Worm (Caenorhabditis elegans) whole organism, mixed stage, embryonic: ENCODE data around the gene hil-2.

Source experiments
- M03D4.4 ChIP-seq: sonication (generic microtip); optimal IDR thresholded peaks from 2 replicates; lab custom pipeline; 2017; ENCODE audit warnings: mild to moderate bottlenecking, missing genetic modification characterization, missing compliant biosample characterization
- blmp-1 ChIP-seq: fragments of 150-350 bp; optimal IDR thresholded peaks from 2 replicates; lab custom pipeline; 2014; ENCODE audit warnings: missing biosample characterization, missing genetic modification characterization
- ceh-39 ChIP-seq: fragments of 150-350 bp; optimal IDR thresholded peaks from 2 replicates; lab custom pipeline; 2014; ENCODE audit warnings: missing biosample characterization, missing genetic modification characterization
- ceh-83 ChIP-seq: fragments of 200-800 bp; sonication (Bioruptor generic); optimal IDR thresholded peaks from 2 replicates; lab custom pipeline; 2018; ENCODE audit warnings: mild to moderate bottlenecking, missing genetic modification characterization, missing compliant biosample characterization
- ces-1 ChIP-seq: fragments of 150-350 bp; optimal IDR thresholded peaks from 2 replicates; lab custom pipeline; 2014; ENCODE audit warnings: missing biosample characterization, missing genetic modification reagents, missing genetic modification characterization
- cnd-1 ChIP-seq: fragments of 200-800 bp; sonication (Bioruptor generic); optimal IDR thresholded peaks from 2 replicates; lab custom pipeline; 2018; ENCODE audit warnings: mild to moderate bottlenecking, missing genetic modification characterization, missing compliant biosample characterization
- drap-1 ChIP-seq: fragments of 200-800 bp; sonication (Bioruptor generic); optimal IDR thresholded peaks from 3 replicates; lab custom pipeline; 2018; ENCODE audit warnings: mild to moderate bottlenecking, missing genetic modification characterization, missing compliant biosample characterization
- elt-1 ChIP-seq: sonication (generic microtip); optimal IDR thresholded peaks from 2 replicates; lab custom pipeline; 2017; ENCODE audit warnings: missing genetic modification characterization, mild to moderate bottlenecking, missing compliant biosample characterization, antibody characterized with exemption, moderate library complexity, borderline replicate concordance; ENCODE audit not compliant: insufficient read depth
- flh-1 ChIP-seq: fragments of 200-800 bp; sonication (Bioruptor generic); optimal IDR thresholded peaks from 2 replicates; lab custom pipeline; 2018; ENCODE audit warnings: mild to moderate bottlenecking, missing genetic modification characterization, moderate library complexity, missing compliant biosample characterization
- hlh-1 ChIP-seq: fragments of 150-350 bp; optimal IDR thresholded peaks from 2 replicates; lab custom pipeline; 2014; ENCODE audit warnings: missing biosample characterization, missing genetic modification reagents, missing genetic modification characterization
- lin-13 ChIP-seq: fragments of 150-350 bp; optimal IDR thresholded peaks from 2 replicates; lab custom pipeline; 2014; ENCODE audit warnings: missing biosample characterization, missing genetic modification characterization
- lin-32 ChIP-seq: fragments of 200-800 bp; sonication (Bioruptor generic); optimal IDR thresholded peaks from 2 replicates; lab custom pipeline; 2018; ENCODE audit warnings: mild to moderate bottlenecking, missing genetic modification characterization, missing compliant biosample characterization
- lsy-2 ChIP-seq: fragments of 150-350 bp; optimal IDR thresholded peaks from 2 replicates; lab custom pipeline; 2014; ENCODE audit warnings: missing biosample characterization, missing genetic modification characterization
- mep-1 ChIP-seq: fragments of 150-350 bp; optimal IDR thresholded peaks from 2 replicates; lab custom pipeline; 2017; ENCODE audit warnings: missing biosample characterization, missing genetic modification reagents, missing genetic modification characterization, inconsistent platforms
- mls-2 ChIP-seq: sonication (generic microtip); optimal IDR thresholded peaks from 2 replicates; lab custom pipeline; 2016; ENCODE audit warnings: mild to moderate bottlenecking, missing genetic modification characterization, moderate library complexity, missing compliant biosample characterization
- nhr-12 ChIP-seq: fragments of 150-350 bp; optimal IDR thresholded peaks from 2 replicates; lab custom pipeline; 2014; ENCODE audit warnings: missing biosample characterization, missing genetic modification characterization
- nhr-2 ChIP-seq: fragments of 150-350 bp; optimal IDR thresholded peaks from 2 replicates; lab custom pipeline; 2014; ENCODE audit warnings: missing biosample characterization, missing genetic modification characterization
- nhr-237 ChIP-seq: fragments of 150-350 bp; optimal IDR thresholded peaks from 2 replicates; lab custom pipeline; 2014; ENCODE audit warnings: missing biosample characterization, missing genetic modification characterization
- nhr-28 ChIP-seq: fragments of 150-350 bp; optimal IDR thresholded peaks from 2 replicates; lab custom pipeline; 2014; ENCODE audit warnings: missing biosample characterization, missing genetic modification characterization
- nhr-76 ChIP-seq: sonication (generic microtip); optimal IDR thresholded peaks from 2 replicates; lab custom pipeline; 2017; ENCODE audit warnings: missing biosample characterization, missing genetic modification characterization
- sem-2 ChIP-seq: fragments of 200-800 bp; sonication (Bioruptor generic); optimal IDR thresholded peaks from 2 replicates; lab custom pipeline; 2018; ENCODE audit warnings: mild to moderate bottlenecking, missing genetic modification characterization, missing compliant biosample characterization
- snpc-4 ChIP-seq: fragments of 150-350 bp; optimal IDR thresholded peaks from 2 replicates; lab custom pipeline; 2014; ENCODE audit warnings: missing biosample characterization, missing genetic modification characterization
- tbx-8 ChIP-seq: fragments of 200-800 bp; sonication (Bioruptor generic); optimal IDR thresholded peaks from 2 replicates; lab custom pipeline; 2018; ENCODE audit warnings: mild to moderate bottlenecking, missing genetic modification characterization, moderate library complexity, missing compliant biosample characterization
- unc-120 ChIP-seq: sonication (generic microtip); optimal IDR thresholded peaks from 2 replicates; lab custom pipeline; 2017; ENCODE audit warnings: missing genetic modification characterization, missing compliant biosample characterization; ENCODE audit not compliant: poor library complexity, severe bottlenecking
- unc-39 ChIP-seq: fragments of 150-350 bp; optimal IDR thresholded peaks from 2 replicates; lab custom pipeline; 2014; ENCODE audit warnings: missing biosample characterization, missing genetic modification characterization
- unc-62 ChIP-seq: fragments of 150-350 bp; optimal IDR thresholded peaks from 2 replicates; lab custom pipeline; 2014; ENCODE audit warnings: missing biosample characterization, missing genetic modification reagents, missing genetic modification characterization
- zip-8 ChIP-seq: fragments of 150-350 bp; optimal IDR thresholded peaks from 2 replicates; lab custom pipeline; 2014; ENCODE audit warnings: missing biosample characterization, missing genetic modification characterization
- ztf-11 ChIP-seq: fragments of 150-350 bp; optimal IDR thresholded peaks from 2 replicates; lab custom pipeline; 2014; ENCODE audit warnings: missing biosample characterization, missing genetic modification characterization

hil-2 gene

ce11 chrIV:6327363-6328015, 33.4 kb downstream of the hil-2 start:
- TF ChIP-seq nhr-237 (tag; lab: Kevin White, UChicago) (no peak), mep-1 (tag; lab: Kevin White, UChicago) (peak; percentile 25), ces-1 (GFP tag; lab: Kevin White, UChicago) (peak; percentile 73), mls-2 (no peak), lin-32 (GFP tag; lab: Kevin White, UChicago) (no peak), ceh-39 (tag; lab: Kevin White, UChicago) (peak; percentile 55), elt-1 (tag; lab: Kevin White, UChicago) (peak; percentile 15)

- TF ChIP-seq drap-1 (GFP tag; lab: Kevin White, UChicago) (no peak), zip-8 (tag; lab: Kevin White, UChicago) (no peak), blmp-1 (tag; lab: Kevin White, UChicago) (no peak), mls-2 (no peak), tbx-8 (GFP tag; lab: Kevin White, UChicago) (no peak), ceh-83 (GFP tag; lab: Kevin White, UChicago) (no peak), lsy-2 (tag; lab: Kevin White, UChicago) (no peak), lin-13 (tag; lab: Kevin White, UChicago) (no peak), flh-1 (GFP tag; lab: Kevin White, UChicago) (no peak), cnd-1 (no peak), unc-39 (tag; lab: Kevin White, UChicago) (no peak)
These were observed 34.2 kb downstream of the hil-2 start for ce11 chrIV:6328198-6328597.

- TF ChIP-seq mep-1 (tag; lab: Kevin White, UChicago), result no peak
- no peak for TF ChIP-seq lin-13 (tag; lab: Kevin White, UChicago)
- no peak for TF ChIP-seq nhr-12 (tag; lab: Kevin White, UChicago)
- no peak for TF ChIP-seq ztf-11 (tag; lab: Kevin White, UChicago)
- no peak for TF ChIP-seq ceh-83 (GFP tag; lab: Kevin White, UChicago)
- no peak for TF ChIP-seq hlh-1 (tag; lab: Kevin White, UChicago)
- TF ChIP-seq ceh-39 (tag; lab: Kevin White, UChicago), result no peak
- TF ChIP-seq tbx-8 (GFP tag; lab: Kevin White, UChicago), result no peak
- TF ChIP-seq unc-39 (tag; lab: Kevin White, UChicago), result no peak
- TF ChIP-seq, all 35 proteins: peak for 0
These were observed 35.3 kb downstream of the hil-2 start, which contains the start of gene seu-1 for ce11 chrIV:6329339-6329738. seu-1 (plus strand) TSS chrIV:6329639.

- TF ChIP-seq sem-2 (GFP tag; lab: Kevin White, UChicago) (no peak), unc-62 (GFP tag; lab: Kevin White, UChicago) (peak; percentile 49), unc-120 (peak; percentile 12)
These were observed 36.8 kb downstream of the hil-2 start for ce11 chrIV:6330790-6331189.

- TF ChIP-seq lin-13 (tag; lab: Kevin White, UChicago), result no peak
- no peak for TF ChIP-seq blmp-1 (tag; lab: Kevin White, UChicago)
- no peak for TF ChIP-seq unc-39 (tag; lab: Kevin White, UChicago)
- no peak for TF ChIP-seq mep-1 (tag; lab: Kevin White, UChicago)
- TF ChIP-seq nhr-76, result no peak
- TF ChIP-seq nhr-28 (tag; lab: Kevin White, UChicago), result no peak
- TF ChIP-seq nhr-237 (tag; lab: Kevin White, UChicago), result no peak
- no peak for TF ChIP-seq drap-1 (GFP tag; lab: Kevin White, UChicago)
- no peak for TF ChIP-seq ceh-39 (tag; lab: Kevin White, UChicago)
- TF ChIP-seq lin-32 (GFP tag; lab: Kevin White, UChicago), result no peak
- no peak for TF ChIP-seq M03D4.4 (tag; lab: Kevin White, UChicago)
- no peak for TF ChIP-seq nhr-12 (tag; lab: Kevin White, UChicago)
- no peak for TF ChIP-seq snpc-4 (tag; lab: Kevin White, UChicago)
- TF ChIP-seq zip-8 (tag; lab: Kevin White, UChicago), result no peak
- TF ChIP-seq, all 35 proteins: peak for 0
These were observed 39.9 kb downstream of the hil-2 start, which contains the start of gene blos-2 for ce11 chrIV:6333915-6334314. blos-2 (plus strand) TSS chrIV:6334215.

- TF ChIP-seq nhr-76 (no peak), M03D4.4 (tag; lab: Kevin White, UChicago) (no peak), mls-2 (no peak), mep-1 (tag; lab: Kevin White, UChicago) (no peak), nhr-2 (tag; lab: Kevin White, UChicago) (no peak), ces-1 (GFP tag; lab: Kevin White, UChicago) (peak; percentile 9), sem-2 (GFP tag; lab: Kevin White, UChicago) (no peak)
These were observed 41.9 kb downstream of the hil-2 start, which contains the start of gene mif-4 for ce11 chrIV:6335908-6336307. mif-4 (minus strand) TSS chrIV:6335994.
